Worm (Caenorhabditis elegans): Measurements from ENCODE around the gene Y71H10B.1.

- no peak for TF ChIP-seq flt-1 (GFP tag; IDR thresholded peaks at IDR 0.05)
- TF ChIP-seq B0310.2 (tag; optimal IDR thresholded peaks at IDR 0.05), result no peak
- no peak for TF ChIP-seq ceh-13 (GFP tag; optimal IDR thresholded peaks at IDR 0.05)
- TF ChIP-seq ama-1 (optimal IDR thresholded peaks at IDR 0.05), result no peak
- TF ChIP-seq hnd-1 (tag; optimal IDR thresholded peaks at IDR 0.05), result no peak
- TF ChIP-seq tbx-37 (GFP tag; conservative IDR thresholded peaks at IDR 0.05), result no peak
Observed at ce11 chrX:2802562-2803165, 37.4 kb downstream of the Y71H10B.1 start, which contains the start of gene C14A11.2.

Data from whole organism, early embryonic.